Worm (Caenorhabditis elegans) whole organism, young adult: ENCODE measurements around the gene ZK1098.6.
A peak's percentile ranks its signal among the peaks of the same experiment; 100 is the strongest.

Source experiments
- B0019.2 ChIP-seq: fragments of 200-800 bp; sonication (Bioruptor generic); conservative IDR thresholded peaks from 2 replicates; pipeline ENCODE4 v1.3.6; 2022; ENCODE audit warnings: missing genetic modification reagents, missing genetic modification characterization, missing compliant biosample characterization
- B0035.1 ChIP-seq: sonication (generic microtip); optimal IDR thresholded peaks from 2 replicates; lab custom pipeline; 2016; ENCODE audit warnings: missing genetic modification characterization, mild to moderate bottlenecking, missing compliant biosample characterization, missing genotype, missing genetic modification reagents
- D2030.7 ChIP-seq: fragments of 200-800 bp; sonication (Bioruptor generic); IDR thresholded peaks from 2 replicates; pipeline ENCODE4 v1.3.6; 2022; ENCODE audit warnings: missing genetic modification reagents, missing genetic modification characterization, missing compliant biosample characterization
- F23B12.7 ChIP-seq: sonication (generic microtip); optimal IDR thresholded peaks from 2 replicates; lab custom pipeline; 2017; ENCODE audit warnings: missing genetic modification characterization, mild to moderate bottlenecking, missing compliant biosample characterization, antibody characterized with exemption, moderate library complexity; ENCODE audit not compliant: insufficient read depth
- F49E8.2 ChIP-seq: sonication (generic microtip); optimal IDR thresholded peaks from 3 replicates; lab custom pipeline; 2017; ENCODE audit warnings: missing genetic modification characterization, mild to moderate bottlenecking, missing compliant biosample characterization, antibody characterized with exemption, moderate library complexity; ENCODE audit not compliant: insufficient read depth
- Y53G8AR.9 ChIP-seq: fragments of 200-800 bp; sonication (Bioruptor generic); conservative IDR thresholded peaks from 2 replicates; pipeline ENCODE4 v1.3.6; 2022; ENCODE audit warnings: missing genetic modification reagents, missing genetic modification characterization, missing compliant biosample characterization
- Y79H2A.3 ChIP-seq: fragments of 200-800 bp; sonication (Bioruptor generic); conservative IDR thresholded peaks from 2 replicates; pipeline ENCODE4 v1.3.6; 2022; ENCODE audit warnings: missing genetic modification reagents, missing genetic modification characterization, missing compliant biosample characterization
- ZK185.1 ChIP-seq: sonication (generic microtip); optimal IDR thresholded peaks from 2 replicates; lab custom pipeline; 2016; ENCODE audit warnings: mild to moderate bottlenecking, missing genetic modification characterization, missing compliant biosample characterization; ENCODE audit not compliant: poor library complexity, severe bottlenecking
- akir-1 ChIP-seq: fragments of 200-800 bp; sonication (Bioruptor generic); optimal IDR thresholded peaks from 2 replicates; lab custom pipeline; 2018; ENCODE audit warnings: mild to moderate bottlenecking, missing genetic modification characterization, moderate library complexity, missing compliant biosample characterization
- ama-1 ChIP-seq, 3 experiments: fragments of 150-350 bp in 1 of 3; sonication (generic microtip) in 2 of 3; optimal IDR thresholded peaks; 2 replicates each; lab custom pipeline; 2014 to 2018; ENCODE audit warnings: missing biosample characterization in 2 of 3, missing genetic modification characterization in 2 of 3, missing genetic modification reagents in 2 of 3
- aptf-3 ChIP-seq: fragments of 200-800 bp; sonication (Bioruptor generic); IDR thresholded peaks from 2 replicates; pipeline ENCODE4 v1.3.6; 2022; ENCODE audit warnings: missing genetic modification characterization, missing compliant biosample characterization
- atf-7 ChIP-seq: sonication (generic microtip); optimal IDR thresholded peaks from 2 replicates; lab custom pipeline; 2017; ENCODE audit warnings: mild to moderate bottlenecking, missing genetic modification characterization, missing compliant biosample characterization
- athp-1 ChIP-seq: sonication (generic microtip); optimal IDR thresholded peaks from 2 replicates; lab custom pipeline; 2017; ENCODE audit warnings: mild to moderate bottlenecking, missing genetic modification characterization, missing compliant biosample characterization
- attf-6 ChIP-seq: fragments of 200-800 bp; sonication (Bioruptor generic); IDR thresholded peaks from 2 replicates; pipeline ENCODE4 v1.3.6; 2022; ENCODE audit warnings: missing genetic modification reagents, missing genetic modification characterization, missing compliant biosample characterization
- cebp-1 ChIP-seq, 2 experiments: fragments of 200-800 bp in 1 of 2; sonication (Bioruptor generic) in 1 of 2; sonication (generic microtip) in 1 of 2; IDR thresholded peaks in 1 of 2; optimal IDR thresholded peaks in 1 of 2; 2 replicates each; pipeline versions ENCODE4 v1.3.6 to Lab custom; 2017 to 2022; ENCODE audit warnings: missing compliant biosample characterization in 2 of 2, missing genetic modification characterization in 2 of 2, mild to moderate bottlenecking in 1 of 2, missing genetic modification reagents in 1 of 2, moderate library complexity in 1 of 2
- dox-1 ChIP-seq: fragments of 200-800 bp; sonication (Bioruptor generic); IDR thresholded peaks from 2 replicates; pipeline ENCODE4 v1.3.6; 2022; ENCODE audit warnings: missing genetic modification reagents, missing genetic modification characterization, missing compliant biosample characterization
- egl-18 ChIP-seq: fragments of 200-800 bp; sonication (Bioruptor generic); IDR thresholded peaks from 2 replicates; pipeline ENCODE4 v1.3.6; 2022; ENCODE audit warnings: missing genetic modification reagents, missing genetic modification characterization, missing compliant biosample characterization
- egrh-3 ChIP-seq: fragments of 200-800 bp; sonication (Bioruptor generic); IDR thresholded peaks from 2 replicates; pipeline ENCODE4 v1.3.6; 2022; ENCODE audit warnings: missing genetic modification reagents, missing genetic modification characterization, missing compliant biosample characterization
- gei-17 ChIP-seq: fragments of 200-800 bp; sonication (Bioruptor generic); optimal IDR thresholded peaks from 2 replicates; lab custom pipeline; 2018; ENCODE audit warnings: mild to moderate bottlenecking, missing genetic modification characterization, missing compliant biosample characterization
- hrde-1 ChIP-seq: sonication (generic microtip); optimal IDR thresholded peaks from 2 replicates; lab custom pipeline; 2016; ENCODE audit warnings: missing genetic modification characterization, mild to moderate bottlenecking, missing compliant biosample characterization, moderate library complexity, missing genotype, missing genetic modification reagents, borderline replicate concordance
- let-526 ChIP-seq: fragments of 200-800 bp; sonication (Bioruptor generic); IDR thresholded peaks from 2 replicates; pipeline ENCODE4 v1.3.6; 2022; ENCODE audit warnings: missing genetic modification reagents, missing genetic modification characterization, missing compliant biosample characterization
- lin-54 ChIP-seq: fragments of 200-800 bp; sonication (Bioruptor generic); optimal IDR thresholded peaks from 2 replicates; lab custom pipeline; 2018; ENCODE audit warnings: mild to moderate bottlenecking, missing genetic modification characterization, missing compliant biosample characterization
- lir-1 ChIP-seq: fragments of 200-800 bp; sonication (Bioruptor generic); conservative IDR thresholded peaks from 2 replicates; pipeline ENCODE4 v1.3.6; 2022; ENCODE audit warnings: missing genetic modification reagents, missing genetic modification characterization, missing compliant biosample characterization
- lsy-27 ChIP-seq: sonication (generic microtip); optimal IDR thresholded peaks from 2 replicates; lab custom pipeline; 2017; ENCODE audit warnings: missing genetic modification characterization, mild to moderate bottlenecking, missing compliant biosample characterization, antibody characterized with exemption, missing genotype, borderline replicate concordance; ENCODE audit not compliant: insufficient read depth
- madf-3 ChIP-seq: fragments of 200-800 bp; sonication (Bioruptor generic); IDR thresholded peaks from 2 replicates; pipeline ENCODE4 v1.3.6; 2022; ENCODE audit warnings: missing genetic modification reagents, missing genetic modification characterization, missing compliant biosample characterization
- madf-6 ChIP-seq: fragments of 200-800 bp; sonication (Bioruptor generic); IDR thresholded peaks from 2 replicates; pipeline ENCODE4 v1.3.6; 2022; ENCODE audit warnings: missing genetic modification reagents, missing genetic modification characterization, missing compliant biosample characterization
- mcd-1 ChIP-seq: fragments of 200-800 bp; sonication (Bioruptor generic); IDR thresholded peaks from 2 replicates; pipeline ENCODE4 v1.3.6; 2022; ENCODE audit warnings: missing genetic modification reagents, missing genetic modification characterization, missing compliant biosample characterization
- nfyb-1 ChIP-seq: fragments of 200-800 bp; sonication (Bioruptor generic); IDR thresholded peaks from 2 replicates; pipeline ENCODE4 v1.3.6; 2022; ENCODE audit warnings: missing genetic modification reagents, missing genetic modification characterization, missing compliant biosample characterization
- nhr-120 ChIP-seq: fragments of 200-800 bp; sonication (Bioruptor generic); IDR thresholded peaks from 2 replicates; pipeline ENCODE4 v1.3.6; 2022; ENCODE audit warnings: missing genetic modification characterization, missing compliant biosample characterization
- pbrm-1 ChIP-seq: fragments of 200-800 bp; sonication (Bioruptor generic); IDR thresholded peaks from 2 replicates; pipeline ENCODE4 v1.3.6; 2022; ENCODE audit warnings: missing genetic modification reagents, missing genetic modification characterization, missing compliant biosample characterization
- snpc-4 ChIP-seq, 5 experiments: fragments of 150-350 bp in 1 of 5; sonication (generic microtip) in 4 of 5; optimal IDR thresholded peaks; 2 replicates each; lab custom pipeline; 2014 to 2018; ENCODE audit warnings: missing genetic modification characterization in 5 of 5, missing biosample characterization in 3 of 5, antibody characterized with exemption in 2 of 5, mild to moderate bottlenecking in 2 of 5, missing compliant biosample characterization in 2 of 5, missing genotype in 2 of 5, moderate library complexity in 2 of 5, missing genetic modification reagents in 1 of 5
- sptf-2 ChIP-seq: fragments of 200-800 bp; sonication (Bioruptor generic); optimal IDR thresholded peaks from 2 replicates; lab custom pipeline; 2018; ENCODE audit warnings: mild to moderate bottlenecking, missing genetic modification characterization, missing compliant biosample characterization
- tlf-1 ChIP-seq: fragments of 200-800 bp; sonication (Bioruptor generic); optimal IDR thresholded peaks from 2 replicates; lab custom pipeline; 2018; ENCODE audit warnings: mild to moderate bottlenecking, missing genetic modification characterization, missing compliant biosample characterization
- unc-130 ChIP-seq: sonication (generic microtip); optimal IDR thresholded peaks from 2 replicates; lab custom pipeline; 2016; ENCODE audit warnings: missing genetic modification reagents, missing genetic modification characterization, missing compliant biosample characterization
- xnd-1 ChIP-seq: sonication (generic microtip); optimal IDR thresholded peaks from 2 replicates; lab custom pipeline; 2016; ENCODE audit warnings: missing genotype, missing genetic modification reagents, missing genetic modification characterization, missing compliant biosample characterization
- zim-3 ChIP-seq: sonication (generic microtip); optimal IDR thresholded peaks from 2 replicates; lab custom pipeline; 2017; ENCODE audit warnings: mild to moderate bottlenecking, missing genetic modification characterization, moderate library complexity, missing compliant biosample characterization
- ztf-18 ChIP-seq: sonication (generic microtip); optimal IDR thresholded peaks from 2 replicates; lab custom pipeline; 2016; ENCODE audit warnings: missing genotype, mild to moderate bottlenecking, missing genetic modification characterization, missing compliant biosample characterization
- ztf-25 ChIP-seq: fragments of 200-800 bp; sonication (Bioruptor generic); IDR thresholded peaks from 2 replicates; pipeline ENCODE4 v1.3.6; 2022; ENCODE audit warnings: missing genetic modification reagents, missing genetic modification characterization, missing compliant biosample characterization
- ztf-26 ChIP-seq: sonication (generic microtip); optimal IDR thresholded peaks from 2 replicates; lab custom pipeline; 2017; ENCODE audit warnings: missing genetic modification characterization, missing compliant biosample characterization
- ztf-6 ChIP-seq: fragments of 200-800 bp; sonication (Bioruptor generic); IDR thresholded peaks from 2 replicates; pipeline ENCODE4 v1.3.6; 2022; ENCODE audit warnings: missing genetic modification reagents, missing genetic modification characterization, missing compliant biosample characterization

Gene ZK1098.6

DNA sequence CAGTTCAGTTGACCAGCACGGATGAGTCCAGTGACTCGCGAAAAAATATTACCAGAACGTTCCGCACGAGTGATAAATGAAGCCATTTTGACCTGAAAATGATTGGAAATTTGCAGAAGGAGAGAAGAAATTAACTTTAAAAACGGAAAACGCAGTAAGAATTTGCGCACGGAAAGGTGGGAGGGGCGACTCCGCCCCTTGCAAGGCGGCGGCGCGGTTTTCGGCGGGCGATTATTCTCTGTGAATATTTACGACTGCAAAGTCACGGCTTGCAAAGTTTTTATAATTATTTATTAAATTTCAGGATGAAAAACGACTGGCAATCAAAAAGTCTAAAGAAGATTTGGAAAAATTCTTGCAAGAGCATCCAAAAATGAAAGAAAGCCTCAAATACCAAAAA, 3.4 kb upstream of the ZK1098.6 start, which contains the start of gene mrps-23:
mrps-23 (minus strand) TSS at position 92 of the 400 bp plus-strand sequence.
- TF ChIP-seq ztf-6 (GFP tag; lab: Robert Waterston, UW) = no peak
- TF ChIP-seq Y53G8AR.9 (GFP tag; lab: Robert Waterston, UW) = 0 out of 2 replicates have a peak, but pooled peaks have one; percentile 8
- TF ChIP-seq lir-1 (GFP tag; lab: Robert Waterston, UW) = no peak
- no peak for TF ChIP-seq F49E8.2 (tag; lab: Kevin White, UChicago)
- TF ChIP-seq madf-6 (GFP tag; lab: Robert Waterston, UW) = no peak
- TF ChIP-seq madf-3 (GFP tag; lab: Robert Waterston, UW) = 0 out of 2 replicates have a peak, but pooled peaks have one; percentile 25
- TF ChIP-seq lin-54 = no peak
- TF ChIP-seq snpc-4 (GFP tag; optimal IDR thresholded peaks at IDR 0.05; lab: Kevin White, UChicago) = no peak
- TF ChIP-seq snpc-4 (tag; optimal IDR thresholded peaks at IDR 0.05; lab: Kevin White, UChicago) = no peak
- no peak for TF ChIP-seq ama-1 (optimal IDR thresholded peaks at IDR 0.05; lab: Kevin White, UChicago)
- TF ChIP-seq ama-1 (GFP tag; optimal IDR thresholded peaks at IDR 0.05; lab: Kevin White, UChicago) = no peak
- TF ChIP-seq egl-18 (GFP tag; lab: Robert Waterston, UW) = no peak
- TF ChIP-seq mcd-1 (GFP tag; lab: Robert Waterston, UW) = 0 out of 2 replicates have a peak, but pooled peaks have one; percentile 7
- TF ChIP-seq athp-1 (tag; lab: Kevin White, UChicago) = no peak
- TF ChIP-seq ZK185.1 = no peak
- no peak for TF ChIP-seq let-526 (GFP tag; lab: Robert Waterston, UW)
- no peak for TF ChIP-seq cebp-1 (GFP tag; IDR thresholded peaks at IDR 0.05; lab: Robert Waterston, UW)
- peak; percentile 13 for TF ChIP-seq cebp-1 (tag; optimal IDR thresholded peaks at IDR 0.05; lab: Kevin White, UChicago)
- TF ChIP-seq ztf-26 (tag; lab: Kevin White, UChicago) = no peak
- 0 out of 2 replicates have a peak, but pooled peaks have one; percentile 11 for TF ChIP-seq pbrm-1 (GFP tag; lab: Robert Waterston, UW)
- TF ChIP-seq attf-6 (GFP tag; lab: Robert Waterston, UW) = no peak
- TF ChIP-seq nfyb-1 (GFP tag; lab: Robert Waterston, UW) = no peak
- no peak for TF ChIP-seq lsy-27 (tag; lab: Kevin White, UChicago)
- no peak for TF ChIP-seq Y79H2A.3 (GFP tag; lab: Robert Waterston, UW)
- TF ChIP-seq tlf-1 (GFP tag; lab: Kevin White, UChicago) = no peak
- no peak for TF ChIP-seq gei-17
- TF ChIP-seq unc-130 (GFP tag; lab: Kevin White, UChicago) = no peak
- TF ChIP-seq sptf-2 (GFP tag; lab: Kevin White, UChicago) = no peak
- no peak for TF ChIP-seq xnd-1
- no peak for TF ChIP-seq ztf-25 (GFP tag; lab: Robert Waterston, UW)
- TF ChIP-seq atf-7 (tag; lab: Kevin White, UChicago) = no peak
- TF ChIP-seq F23B12.7 (tag; lab: Kevin White, UChicago) = peak; percentile 33
- TF ChIP-seq D2030.7 (GFP tag; lab: Robert Waterston, UW) = no peak
- TF ChIP-seq nhr-120 = no peak
- no peak for TF ChIP-seq aptf-3 (GFP tag; lab: Robert Waterston, UW)
- no peak for TF ChIP-seq hrde-1
- no peak for TF ChIP-seq egrh-3
- no peak for TF ChIP-seq B0019.2 (GFP tag; lab: Robert Waterston, UW)
- no peak for TF ChIP-seq zim-3
- no peak for TF ChIP-seq B0035.1 (tag; lab: Kevin White, UChicago)
- TF ChIP-seq dox-1 (GFP tag; lab: Robert Waterston, UW) = 0 out of 2 replicates have a peak, but pooled peaks have one; percentile 33
- no peak for TF ChIP-seq akir-1 (GFP tag; lab: Kevin White, UChicago)
- TF ChIP-seq ztf-18 (tag; lab: Kevin White, UChicago) = peak; percentile 43
